Worm (Caenorhabditis elegans): ENCODE results near the gene sfxn-1.3.

DNA sequence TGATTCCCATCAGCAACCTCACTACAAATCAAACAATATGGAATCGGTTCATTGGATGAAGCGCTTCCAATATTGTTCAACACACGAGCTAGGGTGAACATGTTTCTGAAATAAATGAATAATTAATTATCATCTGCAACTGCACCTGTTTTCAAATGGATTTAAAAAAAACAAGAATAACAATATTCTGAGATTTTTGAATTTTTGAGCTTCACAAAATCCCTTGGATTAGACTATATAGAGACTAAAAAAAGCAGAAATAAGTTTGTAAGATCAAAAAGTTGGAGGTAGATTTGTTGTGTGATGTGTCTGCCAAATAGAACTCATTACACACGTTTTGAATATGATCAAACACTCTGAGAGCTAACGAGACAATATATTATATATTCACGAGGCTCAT is 26.8 kb upstream of the sfxn-1.3 start, which contains the start of gene nhr-199:
- TF ChIP-seq drap-1 (GFP tag; optimal IDR thresholded peaks at IDR 0.05) (no peak), ztf-11 (tag; optimal IDR thresholded peaks at IDR 0.05) (no peak)
